Fruit fly (Drosophila melanogaster): ENCODE results near the gene CG8001.

Gene CG8001

DNA sequence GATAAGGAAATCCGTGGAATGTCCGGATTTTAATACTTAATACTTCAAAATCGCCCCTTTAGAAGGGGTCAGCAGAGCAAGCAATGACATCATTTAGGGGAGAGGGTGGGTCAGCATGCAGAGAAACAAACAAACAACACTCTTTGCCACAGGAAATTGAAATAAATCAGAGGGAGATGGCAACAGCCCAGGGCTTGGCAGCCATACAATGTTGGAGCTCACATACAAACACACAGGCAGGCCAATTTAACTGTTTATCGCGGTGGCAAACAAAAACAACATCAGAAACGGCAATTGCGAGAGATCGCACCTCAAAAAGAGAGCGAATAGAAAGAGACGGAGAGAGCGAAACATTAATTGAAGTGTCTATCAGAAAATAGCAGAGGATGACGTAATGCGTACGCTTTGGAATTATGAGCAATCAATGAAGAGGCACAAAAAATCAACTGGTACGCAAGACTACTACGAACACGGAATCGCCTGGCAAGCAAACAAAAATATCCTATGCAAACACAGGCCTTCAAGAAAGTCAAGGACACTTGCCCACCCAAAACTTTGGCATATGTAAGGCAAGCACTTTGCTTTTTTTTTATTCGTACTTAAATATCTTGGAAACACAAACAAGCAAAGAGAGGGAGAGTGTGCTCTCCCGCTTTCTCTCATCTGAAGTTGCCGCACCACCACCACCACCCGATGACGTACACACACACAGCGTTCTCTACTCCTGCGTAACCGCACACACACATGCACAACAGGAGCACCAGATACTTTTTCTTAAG, 38.4 kb downstream of the CG8001 start (continued):
- TF ChIP-seq pan (optimal IDR thresholded peaks at IDR 0.05), result no peak
- TF ChIP-seq pan (GFP tag; optimal IDR thresholded peaks at IDR 0.05 in 1 of 2, IDR thresholded peaks at IDR 0.05 in 1 of 2), result no peak
- no peak for TF ChIP-seq CG31388 (GFP tag; optimal IDR thresholded peaks at IDR 0.05)
- TF ChIP-seq row (GFP tag; IDR thresholded peaks at IDR 0.05), result no peak
- TF ChIP-seq sim (GFP tag; IDR thresholded peaks at IDR 0.05), result 0 out of 2 replicates have a peak, but pooled peaks have one; percentile 20
- no peak for TF ChIP-seq fru (optimal IDR thresholded peaks at IDR 0.05)
- peak; percentile 98 for TF ChIP-seq abd-A (tag; optimal IDR thresholded peaks at IDR 0.05)
- TF ChIP-seq corto (GFP tag; optimal IDR thresholded peaks at IDR 0.05), result no peak
- no peak for TF ChIP-seq ewg (GFP tag; optimal IDR thresholded peaks at IDR 0.05)
- peak; percentile 31 for TF ChIP-seq CG9727 (GFP tag; optimal IDR thresholded peaks at IDR 0.05)
- TF ChIP-seq HLHmδ (GFP tag; optimal IDR thresholded peaks at IDR 0.05), result peak; percentile 26
- TF ChIP-seq CG5180 (GFP tag; optimal IDR thresholded peaks at IDR 0.05), result peak; percentile 47
- TF ChIP-seq CG10321 (GFP tag; IDR thresholded peaks at IDR 0.05), result peak; percentile 79
- TF ChIP-seq croc (GFP tag; conservative IDR thresholded peaks at IDR 0.05), result no peak
- 0 out of 3 replicates have a peak, but pooled peaks have one; percentile 32 for TF ChIP-seq zfh1 (GFP tag; IDR thresholded peaks at IDR 0.05)
- no peak for TF ChIP-seq ham (GFP tag; IDR thresholded peaks at IDR 0.05)
- TF ChIP-seq CG11695 (GFP tag; IDR thresholded peaks at IDR 0.05), result peak; percentile 63; the same call in 1 of the 3 replicates
- TF ChIP-seq CG4282 (GFP tag; optimal IDR thresholded peaks at IDR 0.05), result no peak
- no peak for TF ChIP-seq CG9876 (GFP tag; optimal IDR thresholded peaks at IDR 0.05)
- no peak for TF ChIP-seq Lhr (GFP tag; optimal IDR thresholded peaks at IDR 0.05)
- no peak for TF ChIP-seq chif (GFP tag; optimal IDR thresholded peaks at IDR 0.05)
- no peak for TF ChIP-seq zf30C (GFP tag; optimal IDR thresholded peaks at IDR 0.05)
- TF ChIP-seq CG15601 (tag; optimal IDR thresholded peaks at IDR 0.05), result no peak
- no peak for TF ChIP-seq CG11093 (GFP tag; IDR thresholded peaks at IDR 0.05)
- no peak for TF ChIP-seq CG9215 (GFP tag; IDR thresholded peaks at IDR 0.05)
- TF ChIP-seq exex (tag; optimal IDR thresholded peaks at IDR 0.05), result peak; percentile 92
- TF ChIP-seq slp2 (GFP tag; optimal IDR thresholded peaks at IDR 0.05), result no peak
- no peak for TF ChIP-seq Kr (GFP tag; optimal IDR thresholded peaks at IDR 0.05)
- TF ChIP-seq da (GFP tag; optimal IDR thresholded peaks at IDR 0.05), result no peak
- TF ChIP-seq pb (GFP tag; optimal IDR thresholded peaks at IDR 0.05), result no peak
- TF ChIP-seq prd (optimal IDR thresholded peaks at IDR 0.05), result no peak
- no peak for TF ChIP-seq prd (GFP tag; IDR thresholded peaks at IDR 0.05)
- TF ChIP-seq Dll (GFP tag; IDR thresholded peaks at IDR 0.05; ENCODE audit: partially characterized antibody), result 0 out of 4 replicates have a peak, but pooled peaks have one; percentile 23
- TF ChIP-seq CG7357 (GFP tag; IDR thresholded peaks at IDR 0.05), result no peak
- peak; percentile 68 for TF ChIP-seq Hmr (GFP tag; optimal IDR thresholded peaks at IDR 0.05)
- no peak for TF ChIP-seq CG33213 (GFP tag; optimal IDR thresholded peaks at IDR 0.05)
- no peak for TF ChIP-seq CG2875 (GFP tag; optimal IDR thresholded peaks at IDR 0.05)
- TF ChIP-seq zen2 (GFP tag; IDR thresholded peaks at IDR 0.05; ENCODE audit: partially characterized antibody), result no peak
- TF ChIP-seq sna (GFP tag; IDR thresholded peaks at IDR 0.05; ENCODE audit: partially characterized antibody), result no peak
- no peak for TF ChIP-seq Mes4 (GFP tag; optimal IDR thresholded peaks at IDR 0.05)
- 0 out of 2 replicates have a peak, but pooled peaks have one; percentile 11 for TF ChIP-seq CG6689 (GFP tag; IDR thresholded peaks at IDR 0.05)
- no peak for TF ChIP-seq Sry-β (GFP tag; optimal IDR thresholded peaks at IDR 0.05)
- 0 out of 3 replicates have a peak, but pooled peaks have one; percentile 27 for TF ChIP-seq Optix (GFP tag; IDR thresholded peaks at IDR 0.05)
- peak; percentile 64 for TF ChIP-seq kni (GFP tag; optimal IDR thresholded peaks at IDR 0.05)
- 0 out of 2 replicates have a peak, but pooled peaks have one; percentile 19 for TF ChIP-seq Drgx (GFP tag; IDR thresholded peaks at IDR 0.05)
- TF ChIP-seq tin (GFP tag; optimal IDR thresholded peaks at IDR 0.05), result no peak
- no peak for TF ChIP-seq br (optimal IDR thresholded peaks at IDR 0.05)
- TF ChIP-seq danr (GFP tag; IDR thresholded peaks at IDR 0.05), result no peak
- TF ChIP-seq pzg (GFP tag; optimal IDR thresholded peaks at IDR 0.05), result peak; percentile 14
- TF ChIP-seq nerfin-1 (tag; optimal IDR thresholded peaks at IDR 0.05), result peak; percentile 84
